Worm (Caenorhabditis elegans): Measurements from ENCODE around the gene ZK1320.7.

DNA sequence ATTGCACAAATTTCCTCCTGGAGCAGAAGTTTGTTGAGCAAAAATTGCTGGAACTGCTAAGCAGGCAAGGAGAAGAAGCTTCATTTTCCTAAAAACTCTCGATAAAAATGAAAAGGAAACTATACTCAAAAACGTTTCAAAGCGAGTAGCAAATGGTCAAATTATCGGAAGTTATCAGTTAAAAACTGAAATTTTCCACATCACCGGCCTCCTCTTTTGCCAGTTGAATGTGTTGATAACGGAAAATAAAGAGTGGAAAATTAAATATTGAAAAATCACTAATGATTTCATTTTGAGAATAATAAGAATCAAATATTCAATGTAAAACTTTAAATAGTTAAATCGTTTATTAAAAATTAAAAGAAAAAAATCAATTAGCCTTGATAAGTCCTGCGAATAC lies 12.5 kb upstream of the ZK1320.7 start, which contains the start of gene ZK1320.2:
- TF ChIP-seq W03F9.2 (tag; optimal IDR thresholded peaks at IDR 0.05) (no peak), him-1 (tag; optimal IDR thresholded peaks at IDR 0.05) (no peak)

Data from whole organism, L4/young adult.